Fruit fly (Drosophila melanogaster) whole organism, embryonic: Measurements from ENCODE around the gene Sema5c.

Experiments used
- CG10267 ChIP-seq: fragments of 200-800 bp; sonication (Bioruptor generic); optimal IDR thresholded peaks from 2 replicates; lab custom pipeline; 2018; ENCODE audit warnings: missing biosample characterization, mild to moderate bottlenecking, missing genetic modification characterization, moderate library complexity
- CG10543 ChIP-seq: fragments of 200-800 bp; sonication (Bioruptor generic); optimal IDR thresholded peaks from 3 replicates; lab custom pipeline; 2017; ENCODE audit warnings: missing biosample characterization, mild to moderate bottlenecking, missing genetic modification characterization, moderate library complexity
- CG12236 ChIP-seq: fragments of 200-800 bp; sonication (Bioruptor generic); optimal IDR thresholded peaks from 2 replicates; lab custom pipeline; 2016; ENCODE audit warnings: missing biosample characterization, missing genetic modification characterization
- CG13894 ChIP-seq: fragments of 200-800 bp; sonication (Bioruptor generic); optimal IDR thresholded peaks from 3 replicates; lab custom pipeline; 2018; ENCODE audit warnings: missing biosample characterization, mild to moderate bottlenecking, missing genetic modification characterization, moderate library complexity
- CG14014 ChIP-seq: fragments of 200-800 bp; sonication (Bioruptor generic); IDR thresholded peaks from 2 replicates; pipeline ENCODE4 v1.3.6; 2022; ENCODE audit warnings: missing biosample characterization, missing genetic modification characterization
- CG14667 ChIP-seq: fragments of 200-800 bp; sonication (Bioruptor generic); IDR thresholded peaks from 2 replicates; pipeline ENCODE4 v1.3.6; 2022; ENCODE audit warnings: missing biosample characterization, missing genetic modification characterization
- CG15011 ChIP-seq: fragments of 200-800 bp; sonication (Bioruptor generic); optimal IDR thresholded peaks from 3 replicates; lab custom pipeline; 2018; ENCODE audit warnings: missing biosample characterization, mild to moderate bottlenecking, missing genetic modification characterization
- CG16815 ChIP-seq: fragments of 200-800 bp; sonication (Bioruptor generic); optimal IDR thresholded peaks from 3 replicates; lab custom pipeline; 2017; ENCODE audit warnings: missing biosample characterization, mild to moderate bottlenecking, missing genetic modification characterization
- CG17186 ChIP-seq: fragments of 200-800 bp; sonication (Bioruptor generic); optimal IDR thresholded peaks from 3 replicates; lab custom pipeline; 2017; ENCODE audit warnings: missing biosample characterization, missing genetic modification reagents, missing genetic modification characterization
- CG17568 ChIP-seq: fragments of 200-800 bp; sonication (Bioruptor generic); optimal IDR thresholded peaks from 2 replicates; lab custom pipeline; 2018; ENCODE audit warnings: missing biosample characterization, mild to moderate bottlenecking, missing genetic modification characterization, moderate library complexity
- CG17829 ChIP-seq: fragments of 200-800 bp; optimal IDR thresholded peaks from 2 replicates; lab custom pipeline; 2019; ENCODE audit warnings: missing biosample characterization, mild to moderate bottlenecking, missing genetic modification characterization, moderate library complexity
- CG2199 ChIP-seq: fragments of 200-800 bp; sonication (Bioruptor generic); IDR thresholded peaks from 3 replicates; pipeline ENCODE4 v1.3.6; 2022; ENCODE audit warnings: missing biosample characterization, missing genetic modification characterization
- CG2202 ChIP-seq: fragments of 200-800 bp; sonication (Bioruptor generic); optimal IDR thresholded peaks from 2 replicates; lab custom pipeline; 2018; ENCODE audit warnings: missing biosample characterization, mild to moderate bottlenecking, missing genetic modification characterization
- CG2712 ChIP-seq: fragments of 200-800 bp; optimal IDR thresholded peaks from 3 replicates; lab custom pipeline; 2019; ENCODE audit warnings: missing biosample characterization, mild to moderate bottlenecking, missing genetic modification characterization, moderate library complexity
- CG32767 ChIP-seq: fragments of 200-800 bp; sonication (Bioruptor generic); IDR thresholded peaks from 2 replicates; pipeline ENCODE4 v1.3.6; 2022; ENCODE audit warnings: missing biosample characterization, missing genetic modification characterization
- CG34422 ChIP-seq: fragments of 200-800 bp; sonication (Bioruptor generic); IDR thresholded peaks from 3 replicates; pipeline ENCODE4 v1.3.6; 2022; ENCODE audit warnings: missing biosample characterization, missing genetic modification characterization
- CG3847 ChIP-seq: fragments of 200-800 bp; sonication (Bioruptor generic); IDR thresholded peaks from 2 replicates; pipeline ENCODE4 v1.3.6; 2022; ENCODE audit warnings: missing biosample characterization, missing genetic modification characterization
- CG4360 ChIP-seq: fragments of 200-800 bp; sonication (Bioruptor generic); IDR thresholded peaks from 2 replicates; pipeline ENCODE4 v1.3.6; 2022; ENCODE audit warnings: missing biosample characterization, missing genetic modification characterization
- CG6272 ChIP-seq: fragments of 200-800 bp; sonication (Bioruptor generic); IDR thresholded peaks from 2 replicates; pipeline ENCODE4 v1.3.6; 2022; ENCODE audit warnings: missing biosample characterization, missing genetic modification characterization
- CG6765 ChIP-seq: fragments of 200-800 bp; sonication (Bioruptor generic); optimal IDR thresholded peaks from 3 replicates; lab custom pipeline; 2017; ENCODE audit warnings: missing biosample characterization, mild to moderate bottlenecking, missing genetic modification characterization
- CG7357 ChIP-seq: fragments of 200-800 bp; sonication (Bioruptor generic); IDR thresholded peaks from 3 replicates; pipeline ENCODE4 v1.3.6; 2022; ENCODE audit warnings: missing biosample characterization, missing genetic modification characterization
- Dad ChIP-seq: fragments of 200-800 bp; sonication (Bioruptor generic); optimal IDR thresholded peaks from 3 replicates; lab custom pipeline; 2016; ENCODE audit warnings: missing biosample characterization, missing genetic modification characterization
- Fer2 ChIP-seq: fragments of 200-800 bp; sonication (Bioruptor generic); optimal IDR thresholded peaks from 2 replicates; lab custom pipeline; 2018; ENCODE audit warnings: missing biosample characterization, mild to moderate bottlenecking, missing genetic modification characterization, moderate library complexity
- GATAe ChIP-seq: fragments of 200-800 bp; sonication (Bioruptor generic); conservative IDR thresholded peaks from 2 replicates; pipeline ENCODE4 v1.3.6; 2022; ENCODE audit warnings: missing biosample characterization, missing genetic modification characterization
- Gsc ChIP-seq: fragments of 200-800 bp; sonication (Bioruptor generic); IDR thresholded peaks from 2 replicates; pipeline ENCODE4 v1.3.6; 2022; ENCODE audit warnings: missing biosample characterization, missing genetic modification characterization
- Hand ChIP-seq: fragments of 200-800 bp; sonication (Bioruptor generic); optimal IDR thresholded peaks from 2 replicates; lab custom pipeline; 2017; ENCODE audit warnings: mild to moderate bottlenecking, missing biosample characterization, missing genetic modification reagents, missing genetic modification characterization
- Hr51 ChIP-seq, 2 experiments: fragments of 200-800 bp; sonication (Bioruptor generic); optimal IDR thresholded peaks; 2 replicates in 1 of 2; 3 replicates in 1 of 2; lab custom pipeline; 2016 to 2018; ENCODE audit warnings: missing biosample characterization in 2 of 2, missing genetic modification characterization in 2 of 2, mild to moderate bottlenecking in 1 of 2, moderate library complexity in 1 of 2
- NK7.1 ChIP-seq: fragments of 200-800 bp; sonication (Bioruptor generic); optimal IDR thresholded peaks from 3 replicates; lab custom pipeline; 2016; ENCODE audit warnings: missing biosample characterization, missing genetic modification characterization
- Nf-YB ChIP-seq: fragments of 200-800 bp; sonication (Bioruptor generic); optimal IDR thresholded peaks from 3 replicates; lab custom pipeline; 2019; ENCODE audit warnings: missing biosample characterization, mild to moderate bottlenecking, missing genetic modification characterization, moderate library complexity
- Optix ChIP-seq: fragments of 200-800 bp; sonication (Bioruptor generic); IDR thresholded peaks from 3 replicates; pipeline ENCODE4 v1.3.6; 2022; ENCODE audit warnings: missing biosample characterization, missing genetic modification characterization
- Sry-β ChIP-seq: fragments of 200-800 bp; sonication (Bioruptor generic); optimal IDR thresholded peaks from 2 replicates; lab custom pipeline; 2018; ENCODE audit warnings: missing biosample characterization, mild to moderate bottlenecking, missing genetic modification characterization, moderate library complexity
- Sry-δ ChIP-seq: fragments of 200-800 bp; sonication (Bioruptor generic); optimal IDR thresholded peaks from 2 replicates; lab custom pipeline; 2016; ENCODE audit warnings: missing biosample characterization, missing genetic modification characterization
- abd-A ChIP-seq: fragments of 200-800 bp; sonication (Bioruptor generic); optimal IDR thresholded peaks from 3 replicates; lab custom pipeline; 2019; ENCODE audit warnings: missing biosample characterization, mild to moderate bottlenecking, missing genetic modification characterization, moderate library complexity
- aop ChIP-seq: fragments of 200-800 bp; sonication (Bioruptor generic); IDR thresholded peaks from 2 replicates; pipeline ENCODE4 v1.3.6; 2022; ENCODE audit warnings: missing biosample characterization, missing genetic modification characterization
- bab2 ChIP-seq: fragments of 200-800 bp; sonication (Bioruptor generic); optimal IDR thresholded peaks from 2 replicates; lab custom pipeline; 2016; ENCODE audit warnings: missing biosample characterization, missing genetic modification characterization
- caup ChIP-seq: fragments of 200-800 bp; sonication (Bioruptor generic); optimal IDR thresholded peaks from 3 replicates; lab custom pipeline; 2017; ENCODE audit warnings: missing biosample characterization, mild to moderate bottlenecking, missing genetic modification characterization, moderate library complexity; ENCODE audit not compliant: severe bottlenecking
- chm ChIP-seq: fragments of 200-800 bp; sonication (Bioruptor generic); IDR thresholded peaks from 2 replicates; pipeline ENCODE4 v1.3.6; 2022; ENCODE audit warnings: missing biosample characterization, missing genetic modification characterization
- crol ChIP-seq: fragments of 200-800 bp; sonication (Bioruptor generic); IDR thresholded peaks from 2 replicates; pipeline ENCODE4 v1.3.6; 2022; ENCODE audit warnings: missing biosample characterization, missing genetic modification characterization
- da ChIP-seq: fragments of 200-800 bp; sonication (Bioruptor generic); optimal IDR thresholded peaks from 2 replicates; lab custom pipeline; 2016; ENCODE audit warnings: missing biosample characterization, missing genetic modification characterization
- dan ChIP-seq: fragments of 200-800 bp; sonication (Bioruptor generic); IDR thresholded peaks from 2 replicates; pipeline ENCODE4 v1.3.6; 2022; ENCODE audit warnings: missing biosample characterization, missing genetic modification characterization
- dpn ChIP-seq, 2 experiments: fragments of 200-800 bp; sonication (Bioruptor generic); optimal IDR thresholded peaks; 3 replicates each; lab custom pipeline; 2016; ENCODE audit warnings: missing biosample characterization in 2 of 2, missing genetic modification characterization in 2 of 2
- fd96Cb ChIP-seq: fragments of 200-800 bp; sonication (Bioruptor generic); optimal IDR thresholded peaks from 2 replicates; lab custom pipeline; 2018; ENCODE audit warnings: missing biosample characterization, mild to moderate bottlenecking, missing genetic modification characterization, moderate library complexity
- grn ChIP-seq: fragments of 200-800 bp; sonication (Bioruptor generic); optimal IDR thresholded peaks from 3 replicates; lab custom pipeline; 2017; ENCODE audit warnings: missing biosample characterization, missing genetic modification characterization
- gro ChIP-seq: fragments of 200-800 bp; sonication (Bioruptor generic); optimal IDR thresholded peaks from 2 replicates; lab custom pipeline; 2016; ENCODE audit warnings: missing biosample characterization, missing genetic modification characterization
- gsb ChIP-seq: fragments of 200-800 bp; sonication (Bioruptor generic); IDR thresholded peaks from 2 replicates; pipeline ENCODE4 v1.3.6; 2022; ENCODE audit warnings: missing biosample characterization, missing genetic modification characterization
- jing ChIP-seq: fragments of 200-800 bp; sonication (Bioruptor generic); optimal IDR thresholded peaks from 2 replicates; lab custom pipeline; 2018; ENCODE audit warnings: missing biosample characterization, mild to moderate bottlenecking, missing genetic modification characterization
- lbe ChIP-seq: fragments of 200-800 bp; sonication (Bioruptor generic); optimal IDR thresholded peaks from 2 replicates; lab custom pipeline; 2016; ENCODE audit warnings: missing biosample characterization, mild to moderate bottlenecking, missing genetic modification characterization
- nom ChIP-seq: fragments of 200-800 bp; sonication (Bioruptor generic); optimal IDR thresholded peaks from 2 replicates; lab custom pipeline; 2017; ENCODE audit warnings: missing biosample characterization, missing genetic modification characterization, mild to moderate bottlenecking, moderate library complexity, missing genetic modification reagents
- pb ChIP-seq: fragments of 200-800 bp; sonication (Bioruptor generic); optimal IDR thresholded peaks from 3 replicates; lab custom pipeline; 2016; ENCODE audit warnings: missing biosample characterization, missing genetic modification characterization
- pfk ChIP-seq: fragments of 200-800 bp; sonication (Bioruptor generic); optimal IDR thresholded peaks from 2 replicates; lab custom pipeline; 2018; ENCODE audit warnings: missing biosample characterization, mild to moderate bottlenecking, missing genetic modification characterization, moderate library complexity
- sna ChIP-seq: fragments of 200-800 bp; sonication (Bioruptor generic); IDR thresholded peaks from 2 replicates; pipeline ENCODE4 v1.3.6; 2022; ENCODE audit warnings: missing biosample characterization, missing genetic modification characterization; ENCODE audit not compliant: partially characterized antibody
- usp ChIP-seq: fragments of >200 bp; optimal IDR thresholded peaks from 2 replicates; lab custom pipeline; 2017; ENCODE audit warnings: missing biosample characterization, missing genetic modification characterization

The Sema5c gene

dm6 chr3L:12083861-12084260, 2.2 kb upstream of the Sema5c start (continued):
- TF ChIP-seq Dad (GFP tag; lab: Kevin White, UChicago) = no peak
- TF ChIP-seq gsb (GFP tag; lab: Robert Waterston, UW) = no peak
- peak; percentile 70 for TF ChIP-seq CG2712 (tag; lab: Kevin White, UChicago)
- TF ChIP-seq CG4360 (GFP tag; lab: Robert Waterston, UW) = no peak
- peak; percentile 43 for TF ChIP-seq CG6765 (GFP tag; lab: Kevin White, UChicago)
- TF ChIP-seq CG17186 (GFP tag; lab: Kevin White, UChicago) = no peak
- TF ChIP-seq usp (GFP tag; lab: Kevin White, UChicago) = no peak
- no peak for TF ChIP-seq CG13894
- no peak for TF ChIP-seq nom
- TF ChIP-seq crol (GFP tag; lab: Robert Waterston, UW) = no peak
- peak; percentile 31 for TF ChIP-seq pfk (GFP tag; lab: Kevin White, UChicago)
- TF ChIP-seq Nf-YB (GFP tag; lab: Kevin White, UChicago) = peak; percentile 44
- no peak for TF ChIP-seq dpn (GFP tag; optimal IDR thresholded peaks at IDR 0.05; lab: Kevin White, UChicago)
- no peak for TF ChIP-seq da
- TF ChIP-seq Fer2 (tag; lab: Kevin White, UChicago) = no peak
- TF ChIP-seq CG6272 (GFP tag; lab: Robert Waterston, UW) = no peak
- TF ChIP-seq CG10267 = peak; percentile 67
- peak; percentile 44 for TF ChIP-seq CG15011 (GFP tag; lab: Kevin White, UChicago)
- TF ChIP-seq GATAe = no peak
- no peak for TF ChIP-seq CG16815 (GFP tag; lab: Kevin White, UChicago)
- peak; percentile 10 for TF ChIP-seq CG12236 (GFP tag; lab: Kevin White, UChicago)
- no peak for TF ChIP-seq CG34422 (GFP tag; lab: Robert Waterston, UW)
- TF ChIP-seq Sry-δ (GFP tag; lab: Kevin White, UChicago) = no peak
- peak; percentile 70 for TF ChIP-seq CG17829 (tag; lab: Kevin White, UChicago)
- TF ChIP-seq CG3847 (GFP tag; lab: Robert Waterston, UW) = no peak
- TF ChIP-seq caup (GFP tag; lab: Kevin White, UChicago) = peak; percentile 65
- TF ChIP-seq NK7.1 (GFP tag; lab: Kevin White, UChicago) = no peak
- TF ChIP-seq sna (GFP tag; lab: Robert Waterston, UW) = no peak
- no peak for TF ChIP-seq CG7357 (GFP tag; lab: Robert Waterston, UW)
- TF ChIP-seq chm = peak; percentile 66; the same call in 1 of the 2 replicates
- TF ChIP-seq CG10543 = peak; percentile 32
- no peak; the same call in 1 of the 2 replicates for TF ChIP-seq CG14014 (GFP tag; lab: Robert Waterston, UW)
- TF ChIP-seq CG2199 = no peak
- peak; percentile 17 to 41 for TF ChIP-seq Hr51 (GFP tag; optimal IDR thresholded peaks at IDR 0.05; lab: Kevin White, UChicago)
- peak; percentile 47 for TF ChIP-seq Sry-β (GFP tag; lab: Kevin White, UChicago)
- TF ChIP-seq gro (GFP tag; lab: Kevin White, UChicago) = no peak
- TF ChIP-seq Gsc (GFP tag; lab: Robert Waterston, UW) = no peak
- peak; percentile 84 for TF ChIP-seq CG2202 (tag; lab: Kevin White, UChicago)
- no peak for TF ChIP-seq grn
- TF ChIP-seq Optix (GFP tag; lab: Robert Waterston, UW) = no peak
- TF ChIP-seq aop (GFP tag; lab: Robert Waterston, UW) = no peak
- peak; percentile 26; the same call in 1 of the 2 replicates for TF ChIP-seq CG32767
- peak; percentile 83 for TF ChIP-seq CG17568 (GFP tag; lab: Kevin White, UChicago)
- no peak for TF ChIP-seq CG14667 (GFP tag; lab: Robert Waterston, UW)
- no peak for TF ChIP-seq lbe (GFP tag; lab: Kevin White, UChicago)
- TF ChIP-seq abd-A (tag; lab: Kevin White, UChicago) = no peak
- TF ChIP-seq Hand (GFP tag; lab: Kevin White, UChicago) = no peak
- TF ChIP-seq dan (GFP tag; lab: Robert Waterston, UW) = no peak
- TF ChIP-seq bab2 (GFP tag; lab: Kevin White, UChicago) = peak; percentile 22
- TF ChIP-seq jing (GFP tag; lab: Kevin White, UChicago) = no peak
- TF ChIP-seq fd96Cb (tag; lab: Kevin White, UChicago) = peak; percentile 49
- no peak for TF ChIP-seq pb
